Fruit fly (Drosophila melanogaster) whole organism, prepupa: ENCODE results near the gene CG1440.

Experiments
- CG11294 ChIP-seq: fragments of 200-800 bp; sonication (Bioruptor generic); IDR thresholded peaks from 2 replicates; pipeline ENCODE4 v1.3.6; 2022; ENCODE audit warnings: missing biosample characterization, missing genetic modification characterization
- CG11902 ChIP-seq: fragments of 200-800 bp; sonication (Bioruptor generic); optimal IDR thresholded peaks from 3 replicates; lab custom pipeline; 2016; ENCODE audit warnings: missing biosample characterization, missing genetic modification characterization
- CG32006 ChIP-seq: fragments of 200-800 bp; sonication (Bioruptor generic); optimal IDR thresholded peaks from 3 replicates; lab custom pipeline; 2017; ENCODE audit warnings: missing biosample characterization, mild to moderate bottlenecking, missing genetic modification characterization
- cyc ChIP-seq: fragments of 200-800 bp; sonication (Bioruptor generic); optimal IDR thresholded peaks from 3 replicates; lab custom pipeline; 2016; ENCODE audit warnings: missing biosample characterization, missing genetic modification characterization
- dac ChIP-seq: fragments of 200-800 bp; sonication (Bioruptor generic); optimal IDR thresholded peaks from 2 replicates; lab custom pipeline; 2017; ENCODE audit warnings: missing biosample characterization, mild to moderate bottlenecking, missing genetic modification characterization
- esn ChIP-seq: fragments of 200-800 bp; sonication (Bioruptor generic); optimal IDR thresholded peaks from 2 replicates; lab custom pipeline; 2016; ENCODE audit warnings: missing biosample characterization, mild to moderate bottlenecking, missing genetic modification characterization, moderate library complexity
- fd59A ChIP-seq: fragments of 200-800 bp; sonication (Bioruptor generic); optimal IDR thresholded peaks from 2 replicates; lab custom pipeline; 2017; ENCODE audit warnings: missing biosample characterization, mild to moderate bottlenecking, missing genetic modification characterization, missing genetic modification reagents
- pdm3 ChIP-seq: fragments of 200-800 bp; sonication (Bioruptor generic); optimal IDR thresholded peaks from 3 replicates; lab custom pipeline; 2016; ENCODE audit warnings: missing biosample characterization, missing genetic modification characterization
- ss ChIP-seq, 2 experiments: fragments of 200-800 bp; sonication (Bioruptor generic); optimal IDR thresholded peaks; 2 replicates in 1 of 2; 3 replicates in 1 of 2; lab custom pipeline; 2017 to 2018; ENCODE audit warnings: mild to moderate bottlenecking in 2 of 2, missing biosample characterization in 2 of 2, missing genetic modification characterization in 2 of 2, moderate library complexity in 1 of 2

- no peak for TF ChIP-seq dac (GFP tag; lab: Kevin White, UChicago)
- no peak for TF ChIP-seq ss (GFP tag; optimal IDR thresholded peaks at IDR 0.05; lab: Kevin White, UChicago)
- TF ChIP-seq fd59A (GFP tag; lab: Kevin White, UChicago), result no peak
- no peak for TF ChIP-seq CG32006 (GFP tag; lab: Kevin White, UChicago)
- no peak for TF ChIP-seq CG11294 (GFP tag; lab: Robert Waterston, UW)
- TF ChIP-seq cyc, result no peak
- TF ChIP-seq CG11902 (GFP tag; lab: Kevin White, UChicago), result no peak
- no peak for TF ChIP-seq pdm3 (GFP tag; lab: Kevin White, UChicago)
- peak; percentile 14 for TF ChIP-seq esn
Observed at dm6 chrX:8444883-8445572, 8.2 kb downstream of the CG1440 start.
